Fruit fly (Drosophila melanogaster) whole organism, embryonic: ENCODE measurements around the gene CG7724.

Experiments
- Adf1 ChIP-seq: fragments of 200-800 bp; sonication (Bioruptor generic); IDR thresholded peaks from 2 replicates; pipeline ENCODE4 v1.3.6; 2022; ENCODE audit warnings: missing biosample characterization, missing genetic modification characterization
- Antp ChIP-seq: fragments of 200-800 bp; sonication (Bioruptor generic); optimal IDR thresholded peaks from 3 replicates; lab custom pipeline; 2016; ENCODE audit warnings: missing biosample characterization, missing genetic modification characterization
- Blimp-1 ChIP-seq: fragments of 200-800 bp; sonication (Bioruptor generic); optimal IDR thresholded peaks from 3 replicates; lab custom pipeline; 2018; ENCODE audit warnings: missing biosample characterization, missing genetic modification characterization, mild to moderate bottlenecking, moderate library complexity, missing genetic modification reagents
- CG11695 ChIP-seq: fragments of 200-800 bp; sonication (Bioruptor generic); IDR thresholded peaks from 3 replicates; pipeline ENCODE4 v1.3.6; 2022; ENCODE audit warnings: missing biosample characterization, missing genetic modification characterization
- CG12071 ChIP-seq: fragments of 200-800 bp; sonication (Bioruptor generic); optimal IDR thresholded peaks from 3 replicates; lab custom pipeline; 2018; ENCODE audit warnings: missing biosample characterization, mild to moderate bottlenecking, missing genetic modification characterization
- CG12744 ChIP-seq: fragments of 200-800 bp; sonication (Bioruptor generic); optimal IDR thresholded peaks from 2 replicates; lab custom pipeline; 2016; ENCODE audit warnings: missing biosample characterization, missing genetic modification characterization
- CG13296 ChIP-seq: fragments of 200-800 bp; sonication (Bioruptor generic); optimal IDR thresholded peaks from 3 replicates; lab custom pipeline; 2018; ENCODE audit warnings: missing biosample characterization, mild to moderate bottlenecking, missing genetic modification characterization
- CG13624 ChIP-seq: fragments of 200-800 bp; sonication (Bioruptor generic); optimal IDR thresholded peaks from 2 replicates; lab custom pipeline; 2016; ENCODE audit warnings: missing biosample characterization, missing genetic modification characterization
- CG15011 ChIP-seq: fragments of 200-800 bp; sonication (Bioruptor generic); optimal IDR thresholded peaks from 3 replicates; lab custom pipeline; 2018; ENCODE audit warnings: missing biosample characterization, mild to moderate bottlenecking, missing genetic modification characterization
- CG15601 ChIP-seq: fragments of 200-800 bp; sonication (Bioruptor generic); optimal IDR thresholded peaks from 3 replicates; lab custom pipeline; 2019; ENCODE audit warnings: missing biosample characterization, mild to moderate bottlenecking, missing genetic modification characterization, moderate library complexity
- CG1603 ChIP-seq: fragments of 200-800 bp; sonication (Bioruptor generic); optimal IDR thresholded peaks from 2 replicates; lab custom pipeline; 2019; ENCODE audit warnings: missing biosample characterization, mild to moderate bottlenecking, missing genetic modification characterization, moderate library complexity
- CG17912 ChIP-seq: fragments of 200-800 bp; sonication (Bioruptor generic); optimal IDR thresholded peaks from 2 replicates; lab custom pipeline; 2018; ENCODE audit warnings: missing biosample characterization, mild to moderate bottlenecking, missing genetic modification characterization
- CG31365 ChIP-seq: fragments of 200-800 bp; sonication (Bioruptor generic); optimal IDR thresholded peaks from 2 replicates; lab custom pipeline; 2018; ENCODE audit warnings: missing biosample characterization, mild to moderate bottlenecking, missing genetic modification characterization
- CG31388 ChIP-seq: fragments of 200-800 bp; sonication (Bioruptor generic); optimal IDR thresholded peaks from 2 replicates; lab custom pipeline; 2016; ENCODE audit warnings: missing biosample characterization, missing genetic modification characterization
- CG3847 ChIP-seq: fragments of 200-800 bp; sonication (Bioruptor generic); IDR thresholded peaks from 2 replicates; pipeline ENCODE4 v1.3.6; 2022; ENCODE audit warnings: missing biosample characterization, missing genetic modification characterization
- CG43689 ChIP-seq: fragments of 200-800 bp; sonication (Bioruptor generic); IDR thresholded peaks from 2 replicates; pipeline ENCODE4 v1.3.6; 2022; ENCODE audit warnings: missing biosample characterization, missing genetic modification characterization
- CG7372 ChIP-seq: fragments of 200-800 bp; sonication (Bioruptor generic); IDR thresholded peaks from 2 replicates; pipeline ENCODE4 v1.3.6; 2022; ENCODE audit warnings: missing biosample characterization, missing genetic modification characterization
- CG7987 ChIP-seq: fragments of 200-800 bp; sonication (Bioruptor generic); optimal IDR thresholded peaks from 2 replicates; lab custom pipeline; 2018; ENCODE audit warnings: missing biosample characterization, mild to moderate bottlenecking, missing genetic modification characterization, moderate library complexity
- Dbx ChIP-seq: fragments of 200-800 bp; sonication (Bioruptor generic); IDR thresholded peaks from 3 replicates; pipeline ENCODE4 v1.3.6; 2022; ENCODE audit warnings: missing biosample characterization, missing genetic modification characterization
- Dll ChIP-seq: fragments of 200-800 bp; sonication (Bioruptor generic); IDR thresholded peaks from 4 replicates; pipeline ENCODE4 v1.3.6; 2022; ENCODE audit warnings: missing biosample characterization, missing genetic modification characterization; ENCODE audit not compliant: partially characterized antibody
- E2f1 ChIP-seq: fragments of 200-800 bp; sonication (Bioruptor generic); IDR thresholded peaks from 2 replicates; pipeline ENCODE4 v1.3.6; 2022; ENCODE audit warnings: missing biosample characterization, missing genetic modification characterization
- Fer2 ChIP-seq: fragments of 200-800 bp; sonication (Bioruptor generic); optimal IDR thresholded peaks from 2 replicates; lab custom pipeline; 2018; ENCODE audit warnings: missing biosample characterization, mild to moderate bottlenecking, missing genetic modification characterization, moderate library complexity
- GATAe ChIP-seq: fragments of 200-800 bp; sonication (Bioruptor generic); conservative IDR thresholded peaks from 2 replicates; pipeline ENCODE4 v1.3.6; 2022; ENCODE audit warnings: missing biosample characterization, missing genetic modification characterization
- HLH4C ChIP-seq: fragments of 200-800 bp; sonication (Bioruptor generic); IDR thresholded peaks from 3 replicates; pipeline ENCODE4 v1.3.6; 2022; ENCODE audit warnings: missing biosample characterization, missing genetic modification characterization; ENCODE audit not compliant: partially characterized antibody
- HLHmδ ChIP-seq: fragments of 200-800 bp; sonication (Bioruptor generic); optimal IDR thresholded peaks from 2 replicates; lab custom pipeline; 2018; ENCODE audit warnings: missing biosample characterization, mild to moderate bottlenecking, missing genetic modification characterization, moderate library complexity
- Hmr ChIP-seq: fragments of 200-800 bp; sonication (Bioruptor generic); optimal IDR thresholded peaks from 3 replicates; lab custom pipeline; 2017; ENCODE audit warnings: mild to moderate bottlenecking, missing biosample characterization, missing genetic modification reagents, missing genetic modification characterization
- MBD-R2 ChIP-seq: fragments of 200-800 bp; sonication (Bioruptor generic); IDR thresholded peaks from 2 replicates; pipeline ENCODE4 v1.3.6; 2022; ENCODE audit warnings: missing biosample characterization, missing genetic modification characterization
- Mad ChIP-seq: fragments of 200-800 bp; sonication (Bioruptor generic); optimal IDR thresholded peaks from 2 replicates; lab custom pipeline; 2016; ENCODE audit warnings: missing biosample characterization, missing genetic modification characterization
- Ravus ChIP-seq: fragments of 200-800 bp; sonication (Bioruptor generic); IDR thresholded peaks from 2 replicates; pipeline ENCODE4 v1.3.6; 2022; ENCODE audit warnings: missing biosample characterization, missing genetic modification characterization
- Trl ChIP-seq, 3 experiments: fragments of >200 bp in 2 of 3; fragments of 200-800 bp in 1 of 3; sonication (Bioruptor generic) in 1 of 3; optimal IDR thresholded peaks; 2 replicates in 1 of 3; 3 replicates in 2 of 3; lab custom pipeline; 2016 to 2017; ENCODE audit warnings: missing biosample characterization in 1 of 3, missing genetic modification characterization in 1 of 3
- Usf ChIP-seq: fragments of 200-800 bp; sonication (Bioruptor generic); optimal IDR thresholded peaks from 2 replicates; lab custom pipeline; 2017; ENCODE audit warnings: missing genotype, missing biosample characterization, missing genetic modification characterization
- ac ChIP-seq: fragments of 200-800 bp; sonication (Bioruptor generic); optimal IDR thresholded peaks from 3 replicates; lab custom pipeline; 2017; ENCODE audit warnings: missing biosample characterization, mild to moderate bottlenecking, missing genetic modification characterization
- bigmax ChIP-seq: fragments of 200-800 bp; sonication (Bioruptor generic); optimal IDR thresholded peaks from 2 replicates; lab custom pipeline; 2018; ENCODE audit warnings: missing biosample characterization, mild to moderate bottlenecking, missing genetic modification characterization
- cas ChIP-seq: fragments of 200-800 bp; sonication (Bioruptor generic); IDR thresholded peaks from 2 replicates; pipeline ENCODE4 v1.3.6; 2022; ENCODE audit warnings: missing biosample characterization, missing genetic modification characterization
- corto ChIP-seq: fragments of 200-800 bp; sonication (Bioruptor generic); optimal IDR thresholded peaks from 2 replicates; lab custom pipeline; 2016; ENCODE audit warnings: missing biosample characterization, mild to moderate bottlenecking, missing genetic modification characterization, moderate library complexity
- crc ChIP-seq: fragments of 200-800 bp; sonication (Bioruptor generic); optimal IDR thresholded peaks from 2 replicates; lab custom pipeline; 2016; ENCODE audit warnings: missing biosample characterization, missing genetic modification characterization
- ems ChIP-seq: fragments of 200-800 bp; sonication (Bioruptor generic); optimal IDR thresholded peaks from 3 replicates; lab custom pipeline; 2016; ENCODE audit warnings: missing biosample characterization, missing genetic modification characterization
- exex ChIP-seq: fragments of 200-800 bp; sonication (Bioruptor generic); optimal IDR thresholded peaks from 4 replicates; lab custom pipeline; 2018; ENCODE audit warnings: missing biosample characterization, mild to moderate bottlenecking, missing genetic modification characterization, moderate library complexity
- kay ChIP-seq: fragments of 200-800 bp; sonication (Bioruptor generic); optimal IDR thresholded peaks from 2 replicates; lab custom pipeline; 2016; ENCODE audit warnings: missing biosample characterization, missing genetic modification characterization
- kni ChIP-seq: fragments of 200-800 bp; sonication (Bioruptor generic); optimal IDR thresholded peaks from 3 replicates; lab custom pipeline; 2017; ENCODE audit warnings: mild to moderate bottlenecking, missing biosample characterization, missing genetic modification reagents, missing genetic modification characterization
- maf-S ChIP-seq: fragments of 200-800 bp; sonication (Bioruptor generic); optimal IDR thresholded peaks from 2 replicates; lab custom pipeline; 2016; ENCODE audit warnings: missing biosample characterization, missing genetic modification characterization
- mirr ChIP-seq: fragments of 200-800 bp; sonication (Bioruptor generic); optimal IDR thresholded peaks from 3 replicates; lab custom pipeline; 2018; ENCODE audit warnings: missing biosample characterization, mild to moderate bottlenecking, missing genetic modification characterization
- peb ChIP-seq: fragments of 200-800 bp; sonication (Bioruptor generic); IDR thresholded peaks from 2 replicates; pipeline ENCODE4 v1.3.6; 2022; ENCODE audit warnings: missing biosample characterization, missing genetic modification characterization
- repo ChIP-seq: fragments of 200-800 bp; sonication (Bioruptor generic); optimal IDR thresholded peaks from 2 replicates; lab custom pipeline; 2016; ENCODE audit warnings: missing biosample characterization, missing genetic modification characterization
- salm ChIP-seq: fragments of 200-800 bp; sonication (Bioruptor generic); optimal IDR thresholded peaks from 2 replicates; lab custom pipeline; 2018; ENCODE audit warnings: missing biosample characterization, mild to moderate bottlenecking, missing genetic modification characterization
- sc ChIP-seq, 3 experiments: fragments of >200 bp in 2 of 3; fragments of 200-800 bp in 1 of 3; sonication (Bioruptor generic) in 1 of 3; optimal IDR thresholded peaks; 2 replicates in 2 of 3; 3 replicates in 1 of 3; lab custom pipeline; 2017; ENCODE audit warnings: mild to moderate bottlenecking in 1 of 3, missing biosample characterization in 1 of 3, missing genetic modification characterization in 1 of 3, missing genetic modification reagents in 1 of 3
- sens-2 ChIP-seq: fragments of 200-800 bp; sonication (Bioruptor generic); IDR thresholded peaks from 2 replicates; pipeline ENCODE4 v1.3.6; 2022; ENCODE audit warnings: missing biosample characterization, missing genetic modification characterization
- sim ChIP-seq: fragments of 200-800 bp; sonication (Bioruptor generic); IDR thresholded peaks from 2 replicates; pipeline ENCODE4 v1.3.6; 2022; ENCODE audit warnings: missing biosample characterization, missing genetic modification characterization
- tll ChIP-seq, 2 experiments: fragments of 200-800 bp in 1 of 2; fragments of >200 bp in 1 of 2; sonication (Bioruptor generic) in 1 of 2; optimal IDR thresholded peaks; 2 replicates each; lab custom pipeline; 2017 to 2019; ENCODE audit warnings: missing biosample characterization in 2 of 2, missing genetic modification characterization in 2 of 2, mild to moderate bottlenecking in 1 of 2, moderate library complexity in 1 of 2
- tna ChIP-seq: fragments of 200-800 bp; sonication (Bioruptor generic); IDR thresholded peaks from 2 replicates; pipeline ENCODE4 v1.3.6; 2022; ENCODE audit warnings: missing biosample characterization, missing genetic modification characterization; ENCODE audit not compliant: partially characterized antibody

CG7724 gene

dm6 chr3L:17055467-17055877 lies at the start of gene CG7724 (continued):
- TF ChIP-seq HLH4C (GFP tag; lab: Robert Waterston, UW), result peak; percentile 95
- no peak for TF ChIP-seq salm (tag; lab: Kevin White, UChicago)
- TF ChIP-seq kay (GFP tag; lab: Kevin White, UChicago), result no peak
- TF ChIP-seq ac (GFP tag; lab: Kevin White, UChicago), result no peak
- TF ChIP-seq Blimp-1 (GFP tag; lab: Kevin White, UChicago), result no peak
- no peak; the same call in 1 of the 2 replicates for TF ChIP-seq Adf1 (GFP tag; lab: Robert Waterston, UW)
- no peak for TF ChIP-seq Antp
- TF ChIP-seq sim (GFP tag; lab: Robert Waterston, UW), result no peak
- TF ChIP-seq Dll, result peak; percentile 83
- TF ChIP-seq E2f1 (GFP tag; lab: Robert Waterston, UW), result no peak
- no peak for TF ChIP-seq sens-2 (GFP tag; lab: Robert Waterston, UW)
- no peak for TF ChIP-seq maf-S
- TF ChIP-seq CG7372 (GFP tag; lab: Robert Waterston, UW), result no peak
- TF ChIP-seq peb (GFP tag; lab: Robert Waterston, UW), result no peak
- no peak for TF ChIP-seq bigmax
- no peak for TF ChIP-seq CG17912 (GFP tag; lab: Kevin White, UChicago)
- TF ChIP-seq CG11695, result no peak
- TF ChIP-seq sc (optimal IDR thresholded peaks at IDR 0.05; lab: Kevin White, UChicago), result no peak
- no peak for TF ChIP-seq sc (GFP tag; optimal IDR thresholded peaks at IDR 0.05; lab: Kevin White, UChicago)
- peak; percentile 10 for TF ChIP-seq repo
- no peak for TF ChIP-seq CG31365 (tag; lab: Kevin White, UChicago)
- no peak for TF ChIP-seq cas
- no peak for TF ChIP-seq CG15601 (tag; lab: Kevin White, UChicago)
- no peak for TF ChIP-seq CG31388
- no peak for TF ChIP-seq CG15011 (GFP tag; lab: Kevin White, UChicago)
- no peak for TF ChIP-seq Hmr (GFP tag; lab: Kevin White, UChicago)
- TF ChIP-seq ems (GFP tag; lab: Kevin White, UChicago), result no peak
- TF ChIP-seq GATAe, result no peak
- no peak for TF ChIP-seq Ravus (GFP tag; lab: Robert Waterston, UW)
- TF ChIP-seq tll (GFP tag; optimal IDR thresholded peaks at IDR 0.05; lab: Kevin White, UChicago), result no peak
- TF ChIP-seq crc (GFP tag; lab: Kevin White, UChicago), result no peak
- no peak for TF ChIP-seq CG3847 (GFP tag; lab: Robert Waterston, UW)
- TF ChIP-seq CG13296 (GFP tag; lab: Kevin White, UChicago), result no peak
- no peak for TF ChIP-seq CG7987 (GFP tag; lab: Kevin White, UChicago)
- peak; percentile 25 for TF ChIP-seq CG1603
- TF ChIP-seq Dbx (GFP tag; lab: Robert Waterston, UW), result no peak
- no peak for TF ChIP-seq Fer2
- no peak for TF ChIP-seq CG12744 (GFP tag; lab: Kevin White, UChicago)
- TF ChIP-seq Usf (GFP tag; lab: Kevin White, UChicago), result no peak
- peak; percentile 15 for TF ChIP-seq mirr
- TF ChIP-seq Trl (optimal IDR thresholded peaks at IDR 0.05; lab: Kevin White, UChicago), result no peak
- TF ChIP-seq Trl (GFP tag; optimal IDR thresholded peaks at IDR 0.05; lab: Kevin White, UChicago), result no peak
- TF ChIP-seq CG13624 (GFP tag; lab: Kevin White, UChicago), result no peak
- no peak for TF ChIP-seq CG43689 (GFP tag; lab: Robert Waterston, UW)
- TF ChIP-seq exex (tag; lab: Kevin White, UChicago), result no peak
- TF ChIP-seq HLHmδ, result no peak
- no peak for TF ChIP-seq Mad (GFP tag; lab: Kevin White, UChicago)
- TF ChIP-seq CG12071 (GFP tag; lab: Kevin White, UChicago), result peak; percentile 2
- no peak for TF ChIP-seq corto (GFP tag; lab: Kevin White, UChicago)
- TF ChIP-seq MBD-R2 (GFP tag; lab: Robert Waterston, UW), result peak; percentile 39; the same call in 1 of the 2 replicates
- TF ChIP-seq tna (GFP tag; lab: Robert Waterston, UW), result peak; percentile 94
- no peak for TF ChIP-seq kni (GFP tag; lab: Kevin White, UChicago)
